Worm (Caenorhabditis elegans): ENCODE measurements around the gene fbxb-116.

The fbxb-116 gene

ce11 chrV:19276354-19276753 lies 42.8 kb downstream of the fbxb-116 start:
- TF ChIP-seq nhr-12 (tag; optimal IDR thresholded peaks at IDR 0.05) = no peak
- TF ChIP-seq R02D3.7 (tag; optimal IDR thresholded peaks at IDR 0.05) = no peak
- no peak for TF ChIP-seq lin-11 (tag; optimal IDR thresholded peaks at IDR 0.05)
- TF ChIP-seq nhr-11 (tag; optimal IDR thresholded peaks at IDR 0.05) = no peak
- TF ChIP-seq unc-39 (tag; optimal IDR thresholded peaks at IDR 0.05) = no peak
- no peak for TF ChIP-seq snpc-4 (tag; optimal IDR thresholded peaks at IDR 0.05)
- TF ChIP-seq ZK546.5 (tag; optimal IDR thresholded peaks at IDR 0.05) = no peak
- no peak for TF ChIP-seq dmd-4 (tag; optimal IDR thresholded peaks at IDR 0.05)
- no peak for TF ChIP-seq elt-1 (tag; optimal IDR thresholded peaks at IDR 0.05)
- TF ChIP-seq mab-5 (tag; optimal IDR thresholded peaks at IDR 0.05) = no peak
- TF ChIP-seq sem-4 (tag; optimal IDR thresholded peaks at IDR 0.05) = no peak
- no peak for TF ChIP-seq egl-27 (tag; optimal IDR thresholded peaks at IDR 0.05)

- TF ChIP-seq lin-11 (tag; optimal IDR thresholded peaks at IDR 0.05) = no peak
- no peak for TF ChIP-seq ama-1 (optimal IDR thresholded peaks at IDR 0.05)
- no peak for TF ChIP-seq nhr-23 (tag; optimal IDR thresholded peaks at IDR 0.05)
- no peak for TF ChIP-seq nhr-25 (tag; optimal IDR thresholded peaks at IDR 0.05)
- TF ChIP-seq alr-1 (tag; optimal IDR thresholded peaks at IDR 0.05) = no peak
- no peak for TF ChIP-seq nhr-77 (tag; optimal IDR thresholded peaks at IDR 0.05)
- no peak for TF ChIP-seq Y55F3AM.14 (GFP tag; optimal IDR thresholded peaks at IDR 0.05)
- TF ChIP-seq ZK546.5 (tag; optimal IDR thresholded peaks at IDR 0.05) = no peak
- TF ChIP-seq nhr-129 (tag; optimal IDR thresholded peaks at IDR 0.05) = no peak
- no peak for TF ChIP-seq lin-13 (GFP tag; optimal IDR thresholded peaks at IDR 0.05)
These were observed 44.9 kb downstream of the fbxb-116 start for ce11 chrV:19278488-19278887.

- no peak for TF ChIP-seq ZK546.5 (tag; optimal IDR thresholded peaks at IDR 0.05)
- TF ChIP-seq blmp-1 (tag; optimal IDR thresholded peaks at IDR 0.05; ENCODE audit: insufficient read depth) = no peak
- no peak for TF ChIP-seq nhr-23 (tag; optimal IDR thresholded peaks at IDR 0.05)
- TF ChIP-seq nhr-12 (tag; optimal IDR thresholded peaks at IDR 0.05) = no peak
- TF ChIP-seq fos-1 (tag; optimal IDR thresholded peaks at IDR 0.05) = no peak
- TF ChIP-seq ama-1 (optimal IDR thresholded peaks at IDR 0.05) = no peak
- no peak for TF ChIP-seq Y55F3AM.14 (GFP tag; optimal IDR thresholded peaks at IDR 0.05)
- TF ChIP-seq F13H6.1 (tag; optimal IDR thresholded peaks at IDR 0.05) = no peak
- TF ChIP-seq sma-9 (GFP tag; optimal IDR thresholded peaks at IDR 0.05) = no peak
- TF ChIP-seq sma-9 (tag; optimal IDR thresholded peaks at IDR 0.05) = no peak
- no peak for TF ChIP-seq zag-1 (tag; optimal IDR thresholded peaks at IDR 0.05)
- no peak for TF ChIP-seq nhr-77 (tag; optimal IDR thresholded peaks at IDR 0.05)
- TF ChIP-seq nhr-129 (tag; optimal IDR thresholded peaks at IDR 0.05) = no peak
- no peak for TF ChIP-seq lsy-2 (tag; optimal IDR thresholded peaks at IDR 0.05)
- no peak for TF ChIP-seq unc-55 (GFP tag; optimal IDR thresholded peaks at IDR 0.05)
- TF ChIP-seq ceh-16 (tag; optimal IDR thresholded peaks at IDR 0.05) = no peak
- TF ChIP-seq elt-1 (tag; optimal IDR thresholded peaks at IDR 0.05) = no peak
- TF ChIP-seq unc-39 (tag; optimal IDR thresholded peaks at IDR 0.05) = no peak
- no peak for TF ChIP-seq nhr-6 (tag; optimal IDR thresholded peaks at IDR 0.05)
- TF ChIP-seq alr-1 (tag; optimal IDR thresholded peaks at IDR 0.05) = no peak
These were observed 46.3 kb downstream of the fbxb-116 start, which contains the start of gene F21D9.8 for ce11 chrV:19279888-19280287. TSS of gene F21D9.8 (minus strand) at chrV:19279988.

ce11 chrV:19282314-19282713 lies 48.7 kb downstream of the fbxb-116 start, which contains the start of gene fbxb-117:
TSS of gene fbxb-117 (plus strand) at chrV:19282614.
- TF ChIP-seq elt-3 (tag; optimal IDR thresholded peaks at IDR 0.05) (no peak), mbf-1 (tag; optimal IDR thresholded peaks at IDR 0.05) (no peak), Y55F3AM.14 (GFP tag; optimal IDR thresholded peaks at IDR 0.05) (no peak), zag-1 (tag; optimal IDR thresholded peaks at IDR 0.05) (no peak), nhr-23 (tag; optimal IDR thresholded peaks at IDR 0.05) (no peak), skn-1 (tag; optimal IDR thresholded peaks at IDR 0.05) (no peak), aly-2 (tag; optimal IDR thresholded peaks at IDR 0.05) (no peak), lin-11 (tag; optimal IDR thresholded peaks at IDR 0.05) (no peak), mdl-1 (tag; optimal IDR thresholded peaks at IDR 0.05) (no peak), F13H6.1 (tag; optimal IDR thresholded peaks at IDR 0.05) (no peak), nhr-12 (tag; optimal IDR thresholded peaks at IDR 0.05) (no peak), peb-1 (tag; optimal IDR thresholded peaks at IDR 0.05) (no peak), crh-2 (tag; optimal IDR thresholded peaks at IDR 0.05) (no peak)

All from whole organism, L2 larva.